Fruit fly (Drosophila melanogaster): ENCODE data around the gene Jig.

- TF ChIP-seq insv (optimal IDR thresholded peaks at IDR 0.05), result no peak
- no peak for TF ChIP-seq Myc (optimal IDR thresholded peaks at IDR 0.05)
- no peak for TF ChIP-seq psq (optimal IDR thresholded peaks at IDR 0.05)
- TF ChIP-seq ttk (optimal IDR thresholded peaks at IDR 0.05), result no peak
- TF ChIP-seq Sin3A (optimal IDR thresholded peaks at IDR 0.05), result no peak
These were observed 17.2 kb downstream of the Jig start for dm6 chr3R:14577803-14578493.

Data from Kc167 (cell line).